Worm (Caenorhabditis elegans): Measurements from ENCODE around the gene F58B4.7.

The F58B4.7 gene

ce11 chrV:10947210-10947609, 24.1 kb upstream of the F58B4.7 start:
- TF ChIP-seq elt-1 (tag; optimal IDR thresholded peaks at IDR 0.05) = no peak
- no peak for TF ChIP-seq lsy-12 (tag; optimal IDR thresholded peaks at IDR 0.05)
- no peak for TF ChIP-seq ztf-4 (tag; optimal IDR thresholded peaks at IDR 0.05)
- no peak for TF ChIP-seq tbx-2 (tag; optimal IDR thresholded peaks at IDR 0.05)
- no peak for TF ChIP-seq nhr-25 (tag; optimal IDR thresholded peaks at IDR 0.05)
- no peak for TF ChIP-seq lin-39 (tag; optimal IDR thresholded peaks at IDR 0.05)
- no peak for TF ChIP-seq nhr-12 (tag; optimal IDR thresholded peaks at IDR 0.05)

ce11 chrV:10944903-10945302, 21.8 kb upstream of the F58B4.7 start:
- no peak for TF ChIP-seq fos-1 (tag; optimal IDR thresholded peaks at IDR 0.05)
- TF ChIP-seq nhr-11 (tag; optimal IDR thresholded peaks at IDR 0.05) = no peak
- no peak for TF ChIP-seq aly-2 (tag; optimal IDR thresholded peaks at IDR 0.05)
- TF ChIP-seq fkh-10 (GFP tag; optimal IDR thresholded peaks at IDR 0.05) = peak; percentile 74

ce11 chrV:10942161-10942560, 19.0 kb upstream of the F58B4.7 start, which contains the start of gene zip-9:
TSS of gene zip-9 (plus strand) at chrV:10942461.
- no peak for TF ChIP-seq ZK546.5 (tag; optimal IDR thresholded peaks at IDR 0.05)
- TF ChIP-seq mdl-1 (tag; optimal IDR thresholded peaks at IDR 0.05) = no peak
- TF ChIP-seq tbx-2 (tag; optimal IDR thresholded peaks at IDR 0.05) = no peak
- TF ChIP-seq ceh-16 (tag; optimal IDR thresholded peaks at IDR 0.05) = no peak
- TF ChIP-seq nhr-237 (tag; optimal IDR thresholded peaks at IDR 0.05) = no peak
- no peak for TF ChIP-seq mml-1 (tag; optimal IDR thresholded peaks at IDR 0.05)

- TF ChIP-seq pqm-1 (tag; optimal IDR thresholded peaks at IDR 0.05) (no peak), unc-62 (GFP tag; optimal IDR thresholded peaks at IDR 0.05) (no peak), nhr-23 (tag; optimal IDR thresholded peaks at IDR 0.05) (no peak), ceh-82 (tag; optimal IDR thresholded peaks at IDR 0.05) (no peak), nhr-77 (tag; optimal IDR thresholded peaks at IDR 0.05) (no peak), fos-1 (tag; optimal IDR thresholded peaks at IDR 0.05) (no peak), ztf-11 (tag; optimal IDR thresholded peaks at IDR 0.05) (no peak), ceh-16 (tag; optimal IDR thresholded peaks at IDR 0.05) (no peak), ceh-9 (tag; optimal IDR thresholded peaks at IDR 0.05) (no peak), nhr-28 (tag; optimal IDR thresholded peaks at IDR 0.05) (no peak), mml-1 (tag; optimal IDR thresholded peaks at IDR 0.05) (no peak)
Measured at ce11 chrV:10941150-10941549, 18.0 kb upstream of the F58B4.7 start, which contains the start of gene F17C11.26. TSS of gene F17C11.26 (plus strand) at chrV:10941450.

- peak; percentile 39 for TF ChIP-seq snpc-4 (tag; optimal IDR thresholded peaks at IDR 0.05)
- no peak for TF ChIP-seq aly-2 (tag; optimal IDR thresholded peaks at IDR 0.05)
- TF ChIP-seq nhr-76 (tag; optimal IDR thresholded peaks at IDR 0.05) = peak; percentile 20
- TF ChIP-seq skn-1 (tag; optimal IDR thresholded peaks at IDR 0.05) = peak; percentile 39
- no peak for TF ChIP-seq daf-12 (tag; optimal IDR thresholded peaks at IDR 0.05)
- TF ChIP-seq sea-2 (GFP tag; optimal IDR thresholded peaks at IDR 0.05) = no peak
- TF ChIP-seq elt-1 (tag; optimal IDR thresholded peaks at IDR 0.05) = peak; percentile 58
- TF ChIP-seq nhr-25 (tag; optimal IDR thresholded peaks at IDR 0.05) = peak; percentile 19
- peak; percentile 35 for TF ChIP-seq lin-15B (tag; optimal IDR thresholded peaks at IDR 0.05)
- TF ChIP-seq mdl-1 (tag; optimal IDR thresholded peaks at IDR 0.05) = no peak
- TF ChIP-seq fkh-2 (tag; optimal IDR thresholded peaks at IDR 0.05) = no peak
- TF ChIP-seq unc-39 (tag; optimal IDR thresholded peaks at IDR 0.05) = no peak
- peak; percentile 60 for TF ChIP-seq pha-4 (tag; optimal IDR thresholded peaks at IDR 0.05)
- TF ChIP-seq hmg-11 (tag; optimal IDR thresholded peaks at IDR 0.05) = peak; percentile 70
- TF ChIP-seq nhr-237 (tag; optimal IDR thresholded peaks at IDR 0.05) = no peak
- peak; percentile 76 for TF ChIP-seq nfya-1 (tag; optimal IDR thresholded peaks at IDR 0.05; ENCODE audit: insufficient read depth)
- peak; percentile 44 for TF ChIP-seq jun-1 (tag; optimal IDR thresholded peaks at IDR 0.05)
- peak; percentile 60 for TF ChIP-seq nhr-23 (tag; optimal IDR thresholded peaks at IDR 0.05)
- TF ChIP-seq egl-5 (tag; optimal IDR thresholded peaks at IDR 0.05) = no peak
- no peak for TF ChIP-seq ztf-4 (tag; optimal IDR thresholded peaks at IDR 0.05)
- no peak for TF ChIP-seq mml-1 (tag; optimal IDR thresholded peaks at IDR 0.05)
- TF ChIP-seq R02D3.7 (tag; optimal IDR thresholded peaks at IDR 0.05) = peak; percentile 26
- TF ChIP-seq ztf-11 (tag; optimal IDR thresholded peaks at IDR 0.05) = no peak
- TF ChIP-seq nhr-43 (tag; optimal IDR thresholded peaks at IDR 0.05; ENCODE audit: poor library complexity, severe bottlenecking) = peak; percentile 44
- TF ChIP-seq unc-62 (GFP tag; optimal IDR thresholded peaks at IDR 0.05) = peak; percentile 36
- no peak for TF ChIP-seq ceh-16 (tag; optimal IDR thresholded peaks at IDR 0.05)
- no peak for TF ChIP-seq nhr-77 (tag; optimal IDR thresholded peaks at IDR 0.05)
- no peak for TF ChIP-seq nhr-11 (tag; optimal IDR thresholded peaks at IDR 0.05)
- peak; percentile 94 for TF ChIP-seq elt-2 (tag; optimal IDR thresholded peaks at IDR 0.05)
- no peak for TF ChIP-seq nhr-28 (tag; optimal IDR thresholded peaks at IDR 0.05)
- no peak for TF ChIP-seq ceh-82 (tag; optimal IDR thresholded peaks at IDR 0.05)
- TF ChIP-seq egl-27 (tag; optimal IDR thresholded peaks at IDR 0.05) = peak; percentile 31
- TF ChIP-seq fos-1 (tag; optimal IDR thresholded peaks at IDR 0.05) = no peak
- no peak for TF ChIP-seq nhr-67 (tag; optimal IDR thresholded peaks at IDR 0.05)
- no peak for TF ChIP-seq tbx-2 (tag; optimal IDR thresholded peaks at IDR 0.05)
- no peak for TF ChIP-seq eor-1 (tag; optimal IDR thresholded peaks at IDR 0.05)
- no peak for TF ChIP-seq zag-1 (tag; optimal IDR thresholded peaks at IDR 0.05)
- TF ChIP-seq pqm-1 (tag; optimal IDR thresholded peaks at IDR 0.05) = peak; percentile 88
Measured at ce11 chrV:10940571-10940991, 17.5 kb upstream of the F58B4.7 start.
